Worm (Caenorhabditis elegans) whole organism, early embryonic: ENCODE data around the gene nspg-13.
A peak's percentile ranks its signal among the peaks of the same experiment; 100 is the strongest.

Experiments
- B0310.2 ChIP-seq: sonication (generic microtip); optimal IDR thresholded peaks from 2 replicates; lab custom pipeline; 2016; ENCODE audit warnings: mild to moderate bottlenecking, missing genetic modification characterization, missing compliant biosample characterization
- F13C5.2 ChIP-seq: sonication (generic microtip); optimal IDR thresholded peaks from 2 replicates; lab custom pipeline; 2017; ENCODE audit warnings: mild to moderate bottlenecking, missing genetic modification characterization, inconsistent platforms, missing compliant biosample characterization
- aly-1 ChIP-seq: sonication (generic microtip); optimal IDR thresholded peaks from 2 replicates; lab custom pipeline; 2016; ENCODE audit warnings: missing genetic modification characterization, missing compliant biosample characterization
- ama-1 ChIP-seq: fragments of 150-350 bp; optimal IDR thresholded peaks from 2 replicates; lab custom pipeline; 2014
- ceh-13 ChIP-seq: fragments of 200-800 bp; sonication (Bioruptor generic); optimal IDR thresholded peaks from 2 replicates; lab custom pipeline; 2018; ENCODE audit warnings: mild to moderate bottlenecking, missing genetic modification characterization, missing compliant biosample characterization
- ceh-36 ChIP-seq: sonication (generic microtip); optimal IDR thresholded peaks from 2 replicates; lab custom pipeline; 2016; ENCODE audit warnings: missing genetic modification characterization, inconsistent platforms, missing compliant biosample characterization
- ets-7 ChIP-seq: sonication (generic microtip); optimal IDR thresholded peaks from 2 replicates; lab custom pipeline; 2016; ENCODE audit warnings: missing genotype, missing genetic modification characterization, missing compliant biosample characterization
- flt-1 ChIP-seq: fragments of 200-800 bp; sonication (Bioruptor generic); IDR thresholded peaks from 2 replicates; pipeline ENCODE4 v1.3.6; 2022; ENCODE audit warnings: missing genetic modification characterization, missing compliant biosample characterization
- hmbx-1 ChIP-seq: sonication (generic microtip); optimal IDR thresholded peaks from 2 replicates; lab custom pipeline; 2016; ENCODE audit warnings: mild to moderate bottlenecking, missing genetic modification characterization, missing compliant biosample characterization
- hmg-4 ChIP-seq: fragments of 200-800 bp; sonication (Bioruptor generic); optimal IDR thresholded peaks from 2 replicates; lab custom pipeline; 2018; ENCODE audit warnings: mild to moderate bottlenecking, missing genetic modification characterization, missing compliant biosample characterization
- hnd-1 ChIP-seq: sonication (generic microtip); optimal IDR thresholded peaks from 2 replicates; lab custom pipeline; 2016; ENCODE audit warnings: missing genetic modification characterization, missing compliant biosample characterization
- pes-1 ChIP-seq: fragments of 200-800 bp; sonication (Bioruptor generic); IDR thresholded peaks from 2 replicates; pipeline ENCODE4 v1.3.6; 2022; ENCODE audit warnings: missing genetic modification reagents, missing genetic modification characterization, missing compliant biosample characterization
- scrt-1 ChIP-seq: fragments of 200-800 bp; sonication (Bioruptor generic); IDR thresholded peaks from 2 replicates; pipeline ENCODE4 v1.3.6; 2022; ENCODE audit warnings: missing genetic modification characterization, missing compliant biosample characterization
- sea-1 ChIP-seq: fragments of 200-800 bp; sonication (Bioruptor generic); conservative IDR thresholded peaks from 2 replicates; pipeline ENCODE4 v1.3.6; 2022; ENCODE audit warnings: missing genetic modification characterization, missing compliant biosample characterization
- tbx-11 ChIP-seq: fragments of 200-800 bp; sonication (Bioruptor generic); IDR thresholded peaks from 2 replicates; pipeline ENCODE4 v1.3.6; 2022; ENCODE audit warnings: missing genetic modification characterization, missing compliant biosample characterization
- tbx-37 ChIP-seq: fragments of 200-800 bp; sonication (Bioruptor generic); conservative IDR thresholded peaks from 2 replicates; pipeline ENCODE4 v1.3.6; 2022; ENCODE audit warnings: missing genetic modification reagents, missing genetic modification characterization, missing compliant biosample characterization
- tra-4 ChIP-seq: sonication (generic microtip); optimal IDR thresholded peaks from 2 replicates; lab custom pipeline; 2017; ENCODE audit warnings: missing genetic modification characterization, missing compliant biosample characterization

nspg-13 gene

DNA sequence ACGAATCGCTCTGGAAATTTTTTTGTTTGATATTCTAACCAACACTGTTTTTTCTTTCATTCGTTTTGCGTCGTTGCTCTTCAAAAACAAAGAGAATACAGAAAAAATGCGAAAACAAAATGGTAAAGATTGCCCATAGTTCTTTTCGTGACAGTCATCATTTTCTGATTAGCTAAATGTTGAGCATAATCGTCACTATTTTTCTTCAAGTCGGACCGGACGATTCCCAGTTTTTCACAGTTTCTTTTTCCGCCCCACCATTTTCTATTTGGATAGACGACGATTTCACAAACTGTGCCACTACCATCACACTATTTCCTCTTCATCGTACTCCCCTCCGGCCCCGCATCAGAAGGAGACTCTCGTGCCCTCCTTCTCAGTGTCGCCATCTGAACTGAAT lies 8.6 kb downstream of the nspg-13 start:
- no peak for TF ChIP-seq tbx-37 (GFP tag; lab: Robert Waterston, UW)
- no peak for TF ChIP-seq ets-7
- TF ChIP-seq hmbx-1 = no peak
- TF ChIP-seq ceh-36 = no peak
- no peak for TF ChIP-seq hmg-4 (GFP tag; lab: Kevin White, UChicago)
- TF ChIP-seq flt-1 = no peak
- TF ChIP-seq F13C5.2 (tag; lab: Kevin White, UChicago) = no peak
- TF ChIP-seq aly-1 = no peak
- no peak for TF ChIP-seq ceh-13 (GFP tag; lab: Kevin White, UChicago)
- no peak for TF ChIP-seq tbx-11 (GFP tag; lab: Robert Waterston, UW)
- TF ChIP-seq pes-1 (GFP tag; lab: Robert Waterston, UW) = no peak

DNA sequence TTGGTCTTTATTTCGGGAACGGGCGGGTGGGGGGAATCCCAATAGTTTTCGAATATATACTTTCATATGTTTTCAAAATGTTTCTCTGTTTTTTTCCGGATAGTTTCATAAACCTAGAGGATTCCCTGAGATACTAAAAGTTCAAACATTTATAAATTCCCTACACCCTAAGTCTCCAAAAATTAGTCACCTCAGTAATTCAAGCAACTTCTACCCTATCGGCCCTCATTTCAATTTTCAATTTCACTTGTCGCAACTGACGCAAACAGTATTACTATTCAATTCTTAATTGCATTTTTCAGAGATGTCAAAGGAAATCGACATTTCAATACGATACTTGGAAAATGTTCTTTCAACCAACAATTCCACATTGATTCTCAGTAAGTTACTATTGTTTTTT lies 9.0 kb downstream of the nspg-13 start, which contains the start of gene Y34B4A.4:
Gene Y34B4A.4 (plus strand): TSS at position 301 of the 400 bp plus-strand sequence.
- no peak for TF ChIP-seq ceh-36
- no peak for TF ChIP-seq tra-4 (tag; lab: Kevin White, UChicago)

DNA sequence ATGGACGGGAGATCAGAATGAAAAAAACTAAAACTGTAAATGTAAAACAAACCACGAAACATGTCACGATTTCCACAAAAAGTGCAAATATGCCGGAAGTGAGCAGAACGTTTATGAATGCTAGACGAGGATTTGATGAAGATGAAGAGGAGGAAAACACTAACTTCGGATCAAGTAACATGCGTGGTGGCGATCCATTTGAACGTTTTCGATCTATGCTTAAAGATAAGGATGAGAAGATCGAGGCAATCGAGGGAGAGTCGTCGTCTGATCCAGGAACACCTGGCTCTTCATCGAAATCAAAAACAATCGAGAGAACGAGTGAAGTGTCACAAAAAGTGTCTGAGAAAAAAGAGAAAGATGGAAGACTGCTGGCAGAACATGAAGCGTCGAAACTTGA lies 10.4 kb downstream of the nspg-13 start:
- TF ChIP-seq hmbx-1 = no peak
- no peak for TF ChIP-seq tbx-37 (GFP tag; lab: Robert Waterston, UW)
- TF ChIP-seq ceh-36 = no peak
- TF ChIP-seq ama-1 (lab: Kevin White, UChicago) = no peak
- no peak for TF ChIP-seq tbx-11 (GFP tag; lab: Robert Waterston, UW)
- TF ChIP-seq hmg-4 (GFP tag; lab: Kevin White, UChicago) = no peak
- no peak for TF ChIP-seq flt-1
- no peak for TF ChIP-seq ceh-13 (GFP tag; lab: Kevin White, UChicago)
- no peak for TF ChIP-seq sea-1 (GFP tag; lab: Robert Waterston, UW)
- no peak for TF ChIP-seq ets-7
- TF ChIP-seq F13C5.2 (tag; lab: Kevin White, UChicago) = no peak
- TF ChIP-seq scrt-1 (GFP tag; lab: Robert Waterston, UW) = no peak
- TF ChIP-seq tra-4 (tag; lab: Kevin White, UChicago) = no peak
- no peak for TF ChIP-seq aly-1
- no peak for TF ChIP-seq pes-1 (GFP tag; lab: Robert Waterston, UW)
- no peak for TF ChIP-seq hnd-1 (tag; lab: Kevin White, UChicago)
- TF ChIP-seq B0310.2 = no peak

DNA sequence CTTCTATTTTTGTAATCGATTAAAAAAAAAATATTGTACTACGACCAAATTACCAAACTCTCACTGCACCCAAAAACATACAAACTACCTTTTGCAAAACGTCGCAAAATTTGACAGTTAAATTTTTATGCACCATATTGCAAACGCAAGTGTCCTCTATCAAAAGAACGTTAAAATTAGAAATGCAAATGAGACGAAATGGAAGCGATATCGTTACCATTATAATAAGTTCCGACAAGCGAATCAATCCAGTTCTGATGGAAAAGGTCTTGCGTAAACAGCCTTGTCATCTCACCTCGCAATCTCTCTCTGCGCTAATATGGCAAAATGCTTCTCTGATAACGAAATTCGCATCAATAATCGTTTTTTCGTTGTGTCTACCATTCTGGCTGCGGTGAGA lies 13.1 kb downstream of the nspg-13 start:
- TF ChIP-seq ceh-13 (GFP tag; lab: Kevin White, UChicago) = no peak
- TF ChIP-seq hmbx-1 = no peak
- no peak for TF ChIP-seq ama-1 (lab: Kevin White, UChicago)
- no peak for TF ChIP-seq scrt-1 (GFP tag; lab: Robert Waterston, UW)
- TF ChIP-seq tbx-37 (GFP tag; lab: Robert Waterston, UW) = no peak
- TF ChIP-seq flt-1 = no peak
- no peak for TF ChIP-seq tbx-11 (GFP tag; lab: Robert Waterston, UW)
- no peak for TF ChIP-seq pes-1 (GFP tag; lab: Robert Waterston, UW)
- no peak for TF ChIP-seq aly-1
- no peak for TF ChIP-seq hnd-1 (tag; lab: Kevin White, UChicago)
- TF ChIP-seq F13C5.2 (tag; lab: Kevin White, UChicago) = no peak
- no peak for TF ChIP-seq ceh-36
- TF ChIP-seq B0310.2 = no peak
- TF ChIP-seq hmg-4 (GFP tag; lab: Kevin White, UChicago) = no peak
- TF ChIP-seq tra-4 (tag; lab: Kevin White, UChicago) = no peak
- TF ChIP-seq sea-1 (GFP tag; lab: Robert Waterston, UW) = no peak
- TF ChIP-seq ets-7 = no peak

DNA sequence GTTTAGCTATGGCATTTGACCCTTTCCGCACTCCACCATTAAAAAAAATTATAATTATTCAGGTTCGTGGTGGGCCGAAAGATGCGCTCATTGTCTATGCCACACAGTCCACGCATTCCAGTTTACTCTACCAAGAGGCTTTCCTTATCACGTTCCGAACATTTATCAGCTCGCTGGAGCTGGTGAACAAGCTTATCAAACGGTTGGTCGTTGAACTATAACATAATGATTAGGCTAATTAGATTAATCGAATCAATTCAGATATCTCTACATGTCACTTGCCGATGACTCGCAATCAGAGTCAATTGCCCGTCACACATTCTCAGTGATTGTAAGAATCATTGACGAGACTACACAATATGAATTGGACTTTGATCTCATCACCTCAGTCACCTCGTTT lies 14.4 kb downstream of the nspg-13 start:
- no peak for TF ChIP-seq ceh-36
- TF ChIP-seq F13C5.2 (tag; lab: Kevin White, UChicago) = no peak
- TF ChIP-seq tra-4 (tag; lab: Kevin White, UChicago) = no peak
- no peak for TF ChIP-seq flt-1
- TF ChIP-seq B0310.2 = no peak
- TF ChIP-seq ceh-13 (GFP tag; lab: Kevin White, UChicago) = no peak
- TF ChIP-seq hmbx-1 = no peak
- TF ChIP-seq tbx-37 (GFP tag; lab: Robert Waterston, UW) = no peak
- no peak for TF ChIP-seq sea-1 (GFP tag; lab: Robert Waterston, UW)
- TF ChIP-seq hnd-1 (tag; lab: Kevin White, UChicago) = no peak
- TF ChIP-seq aly-1 = no peak
- no peak for TF ChIP-seq tbx-11 (GFP tag; lab: Robert Waterston, UW)
- no peak for TF ChIP-seq hmg-4 (GFP tag; lab: Kevin White, UChicago)
- TF ChIP-seq scrt-1 (GFP tag; lab: Robert Waterston, UW) = no peak
- no peak for TF ChIP-seq ama-1 (lab: Kevin White, UChicago)
- no peak for TF ChIP-seq pes-1 (GFP tag; lab: Robert Waterston, UW)
- no peak for TF ChIP-seq ets-7

DNA sequence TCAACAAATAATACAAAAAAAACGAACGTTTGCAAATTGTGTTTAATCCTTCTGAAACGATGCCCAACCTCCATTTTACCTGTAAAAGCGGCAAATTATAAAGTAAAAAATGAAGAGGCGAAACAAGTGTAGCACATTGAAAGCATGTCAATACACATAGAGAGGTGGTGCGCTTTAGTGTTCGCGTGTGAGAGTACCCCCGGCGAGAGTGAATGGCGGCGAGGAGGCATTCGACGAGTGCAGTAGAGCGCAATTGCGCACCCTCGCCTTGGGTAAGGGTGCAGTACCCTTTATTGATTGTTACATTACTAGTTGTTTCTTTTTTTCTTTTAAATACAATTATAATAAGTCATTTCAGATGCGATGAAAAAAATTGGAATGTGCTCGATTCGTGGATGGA lies 20.2 kb downstream of the nspg-13 start, which contains the start of gene hst-6:
Gene hst-6 (plus strand): TSS at position 353 of the 400 bp plus-strand sequence.
- TF ChIP-seq hnd-1 (tag; lab: Kevin White, UChicago) (no peak), F13C5.2 (tag; lab: Kevin White, UChicago) (peak; percentile 85), scrt-1 (GFP tag; lab: Robert Waterston, UW) (no peak), B0310.2 (no peak), ets-7 (no peak), ceh-13 (GFP tag; lab: Kevin White, UChicago) (no peak), hmbx-1 (no peak), hmg-4 (GFP tag; lab: Kevin White, UChicago) (peak; percentile 75), tra-4 (tag; lab: Kevin White, UChicago) (no peak), aly-1 (no peak), ama-1 (lab: Kevin White, UChicago) (no peak), pes-1 (GFP tag; lab: Robert Waterston, UW) (no peak), tbx-37 (GFP tag; lab: Robert Waterston, UW) (0 out of 2 replicates have a peak, but pooled peaks have one; percentile 39), sea-1 (GFP tag; lab: Robert Waterston, UW) (0 out of 2 replicates have a peak, but pooled peaks have one; percentile 50), tbx-11 (GFP tag; lab: Robert Waterston, UW) (no peak), flt-1 (peak; percentile 41; the same call in 1 of the 2 replicates), ceh-36 (no peak)

DNA sequence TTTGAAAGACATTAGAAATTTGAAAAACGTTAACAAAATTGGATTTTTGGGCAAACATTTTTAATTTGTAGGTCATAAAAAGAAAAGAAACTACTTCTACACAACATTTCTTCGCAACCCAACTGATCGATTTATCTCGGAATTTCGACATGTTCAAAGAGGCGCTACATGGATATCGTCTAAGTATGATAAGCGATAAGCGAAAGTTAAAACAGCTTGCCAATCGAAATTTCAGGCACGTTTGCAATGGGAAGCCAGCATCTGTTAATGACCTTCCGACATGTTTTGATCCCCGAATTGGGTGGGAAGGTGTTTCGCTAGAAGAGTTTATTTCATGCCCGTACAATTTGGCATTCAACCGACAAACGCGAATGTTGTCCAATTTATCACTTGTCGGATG lies 21.8 kb downstream of the nspg-13 start:
- no peak for TF ChIP-seq scrt-1 (GFP tag; lab: Robert Waterston, UW)
- no peak for TF ChIP-seq tbx-37 (GFP tag; lab: Robert Waterston, UW)
- no peak for TF ChIP-seq pes-1 (GFP tag; lab: Robert Waterston, UW)
